5 worm cellular contexts compared by ENCODE assay signal in the genomic region with DNA sequence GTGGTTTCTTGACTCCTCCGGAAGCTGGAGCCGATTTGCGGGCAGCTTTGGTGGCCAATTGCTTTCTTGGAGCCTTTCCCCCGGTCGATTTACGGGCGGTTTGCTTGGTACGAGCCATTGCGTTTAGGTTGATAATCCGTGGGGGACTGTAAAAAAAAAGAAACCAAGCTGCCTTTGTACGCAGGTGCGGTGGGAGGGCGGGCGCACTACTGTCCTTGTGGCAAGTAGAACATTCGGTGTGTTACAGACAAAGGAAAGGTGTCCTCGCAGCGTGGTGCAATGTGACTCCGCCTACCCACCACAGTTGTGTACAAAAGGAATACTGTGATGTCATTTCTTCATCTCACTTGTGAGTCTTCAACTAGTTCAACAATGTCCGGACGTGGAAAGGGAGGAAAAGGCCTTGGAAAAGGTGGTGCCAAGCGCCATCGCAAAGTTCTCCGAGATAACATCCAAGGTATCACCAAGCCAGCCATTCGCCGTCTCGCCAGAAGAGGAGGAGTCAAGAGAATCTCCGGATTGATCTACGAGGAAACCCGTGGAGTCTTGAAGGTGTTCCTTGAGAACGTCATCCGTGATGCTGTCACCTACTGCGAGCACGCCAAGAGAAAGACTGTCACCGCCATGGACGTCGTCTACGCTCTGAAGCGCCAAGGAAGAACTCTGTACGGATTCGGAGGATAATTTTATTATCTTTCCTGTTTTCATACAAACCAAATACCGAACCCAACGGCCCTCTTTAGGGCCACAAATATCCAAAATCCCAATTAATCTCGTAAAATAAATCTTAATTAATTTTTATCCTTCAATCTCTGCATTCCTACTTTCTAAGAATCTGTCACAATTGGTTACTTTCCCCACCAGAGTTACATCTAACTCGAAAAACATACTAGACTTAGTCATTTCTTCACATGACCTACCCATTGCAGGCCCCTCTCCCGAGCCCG.
TF ChIP-seq lines count a peak whose summit lies in the region.
"Not testable (repeated sequence)": the region's sequence is repeated elsewhere in the genome, so short reads cannot be mapped to it uniquely, and the experiment has no call there.

Gene his-63 (minus strand): TSS at position 118 of the 947 bp plus-strand sequence.
Gene his-64 (plus strand): TSS at position 373 of the 947 bp plus-strand sequence.

TF ChIP-seq in whole organism, L1 larva, 84 proteins besides CTCF, POLR2A, EP300 and RAD21:
- TF ChIP-seq ztf-11 (tag; optimal IDR thresholded peaks at IDR 0.05; lab: Kevin White, UChicago) = peak in 1 of 2 experiments; percentile 46
- peak; percentile 14 for TF ChIP-seq nhr-85 (tag; lab: Kevin White, UChicago)
- TF ChIP-seq nhr-19 (GFP tag; conservative IDR thresholded peaks at IDR 0.05; lab: Robert Waterston, UW) = 0 out of 2 replicates have a peak, but pooled peaks have one; percentile 18

TF ChIP-seq in whole organism, L3 larva, 47 proteins besides CTCF, POLR2A, EP300 and RAD21:
- TF ChIP-seq nhr-25 (tag; optimal IDR thresholded peaks at IDR 0.05; lab: Kevin White, UChicago) = peak; percentile 23
TF ChIP-seq in whole organism, L3 larva: peak in this region for 1; not testable (repeated sequence) for 46.

TF ChIP-seq in whole organism, early embryonic, 17 proteins besides CTCF, POLR2A, EP300 and RAD21:
- TF ChIP-seq scrt-1 (GFP tag; IDR thresholded peaks at IDR 0.05; lab: Robert Waterston, UW) (0 out of 2 replicates have a peak, but pooled peaks have one; percentile 51), sea-1 (GFP tag; conservative IDR thresholded peaks at IDR 0.05; lab: Robert Waterston, UW) (peak; percentile 6; the same call in 1 of the 2 replicates), aly-1 (tag; optimal IDR thresholded peaks at IDR 0.05; lab: Kevin White, UChicago) (peak; percentile 83), tbx-37 (GFP tag; conservative IDR thresholded peaks at IDR 0.05; lab: Robert Waterston, UW) (peak; percentile 47; the same call in 1 of the 2 replicates), ama-1 (optimal IDR thresholded peaks at IDR 0.05; lab: Kevin White, UChicago) (peak; percentile 92), tra-4 (tag; optimal IDR thresholded peaks at IDR 0.05; lab: Kevin White, UChicago) (peak; percentile 17), tbx-11 (GFP tag; IDR thresholded peaks at IDR 0.05; lab: Robert Waterston, UW) (peak; percentile 54), ceh-36 (tag; optimal IDR thresholded peaks at IDR 0.05; lab: Kevin White, UChicago) (peak; percentile 57), pes-1 (GFP tag; IDR thresholded peaks at IDR 0.05; lab: Robert Waterston, UW) (peak; percentile 69), flt-1 (GFP tag; IDR thresholded peaks at IDR 0.05; lab: Robert Waterston, UW) (peak; percentile 56; the same call in 1 of the 2 replicates)

TF ChIP-seq in whole organism, midembryonic, 9 proteins besides CTCF, POLR2A, EP300 and RAD21:
- TF ChIP-seq ztf-23 (GFP tag; IDR thresholded peaks at IDR 0.05; lab: Robert Waterston, UW) = peak; percentile 57; the same call in 1 of the 2 replicates

TF ChIP-seq in whole organism, young adult, 124 proteins besides CTCF, POLR2A, EP300 and RAD21:
- TF ChIP-seq hmg-1.2 (GFP tag; IDR thresholded peaks at IDR 0.05; lab: Robert Waterston, UW) (peak; percentile 14; the same call in 1 of the 2 replicates), Y79H2A.3 (GFP tag; conservative IDR thresholded peaks at IDR 0.05; lab: Robert Waterston, UW) (peak; percentile 62; the same call in 1 of the 2 replicates), pbrm-1 (GFP tag; IDR thresholded peaks at IDR 0.05; lab: Robert Waterston, UW) (peak; percentile 62; the same call in 1 of the 2 replicates), lin-26 (GFP tag; IDR thresholded peaks at IDR 0.05; lab: Robert Waterston, UW) (peak; percentile 85), D2030.7 (GFP tag; IDR thresholded peaks at IDR 0.05; lab: Robert Waterston, UW) (peak; percentile 37), egrh-3 (GFP tag; IDR thresholded peaks at IDR 0.05; lab: Robert Waterston, UW) (peak; percentile 8; the same call in 1 of the 2 replicates), nfya-2 (GFP tag; IDR thresholded peaks at IDR 0.05; lab: Robert Waterston, UW) (peak; percentile 82; the same call in 1 of the 2 replicates), aptf-3 (GFP tag; IDR thresholded peaks at IDR 0.05; lab: Robert Waterston, UW) (0 out of 2 replicates have a peak, but pooled peaks have one; percentile 28), F49E8.2 (tag; optimal IDR thresholded peaks at IDR 0.05; lab: Kevin White, UChicago; ENCODE audit: insufficient read depth) (peak; percentile 37), mcd-1 (GFP tag; IDR thresholded peaks at IDR 0.05; lab: Robert Waterston, UW) (0 out of 2 replicates have a peak, but pooled peaks have one; percentile 34), Y53G8AR.9 (GFP tag; conservative IDR thresholded peaks at IDR 0.05; lab: Robert Waterston, UW) (peak; percentile 66), ceh-91 (GFP tag; IDR thresholded peaks at IDR 0.05; lab: Robert Waterston, UW) (peak; percentile 50), hrde-1 (tag; optimal IDR thresholded peaks at IDR 0.05; lab: Kevin White, UChicago; ENCODE audit: borderline replicate concordance) (peak; percentile 63), egl-44 (GFP tag; IDR thresholded peaks at IDR 0.05; lab: Robert Waterston, UW) (peak; percentile 12; the same call in 1 of the 2 replicates), F39B2.1 (GFP tag; IDR thresholded peaks at IDR 0.05; lab: Robert Waterston, UW) (peak; percentile 99), xnd-1 (tag; optimal IDR thresholded peaks at IDR 0.05; lab: Kevin White, UChicago) (peak; percentile 12), madf-8 (GFP tag; conservative IDR thresholded peaks at IDR 0.05; lab: Robert Waterston, UW) (peak; percentile 43), hmg-20 (GFP tag; IDR thresholded peaks at IDR 0.05; lab: Robert Waterston, UW) (0 out of 2 replicates have a peak, but pooled peaks have one; percentile 9), lsl-1 (GFP tag; optimal IDR thresholded peaks at IDR 0.05; lab: Kevin White, UChicago) (peak; percentile 25), ceh-100 (GFP tag; IDR thresholded peaks at IDR 0.05; lab: Robert Waterston, UW) (0 out of 2 replicates have a peak, but pooled peaks have one; percentile 26), Y56A3A.18 (GFP tag; IDR thresholded peaks at IDR 0.05; lab: Robert Waterston, UW) (peak; percentile 15; the same call in 1 of the 2 replicates), cebp-2 (GFP tag; IDR thresholded peaks at IDR 0.05; lab: Robert Waterston, UW) (0 out of 2 replicates have a peak, but pooled peaks have one; percentile 28), aptf-2 (GFP tag; conservative IDR thresholded peaks at IDR 0.05; lab: Robert Waterston, UW) (peak; percentile 92), F33H1.4 (GFP tag; IDR thresholded peaks at IDR 0.05; lab: Robert Waterston, UW) (peak; percentile 54), lin-54 (GFP tag; optimal IDR thresholded peaks at IDR 0.05; lab: Kevin White, UChicago) (peak; percentile 5), ekl-4 (GFP tag; IDR thresholded peaks at IDR 0.05; lab: Robert Waterston, UW) (peak; percentile 70), tbp1 (GFP tag; optimal IDR thresholded peaks at IDR 0.05; lab: Kevin White, UChicago) (peak; percentile 48), attf-6 (GFP tag; IDR thresholded peaks at IDR 0.05; lab: Robert Waterston, UW) (peak; percentile 35; the same call in 1 of the 2 replicates), madf-6 (GFP tag; IDR thresholded peaks at IDR 0.05; lab: Robert Waterston, UW) (peak; percentile 81), snpc-4 (tag; optimal IDR thresholded peaks at IDR 0.05; lab: Kevin White, UChicago) (peak in 1 of 4 experiments; percentile 25), ztf-28 (GFP tag; IDR thresholded peaks at IDR 0.05; lab: Robert Waterston, UW) (peak; percentile 29), snpc-3.4 (tag; optimal IDR thresholded peaks at IDR 0.05; lab: Kevin White, UChicago) (peak; percentile 39), dox-1 (GFP tag; IDR thresholded peaks at IDR 0.05; lab: Robert Waterston, UW) (peak; percentile 90), madf-3 (GFP tag; IDR thresholded peaks at IDR 0.05; lab: Robert Waterston, UW) (peak; percentile 81; the same call in 1 of the 2 replicates), hsf-1 (GFP tag; IDR thresholded peaks at IDR 0.05; lab: Robert Waterston, UW) (peak; percentile 61; the same call in 1 of the 2 replicates), ceh-58 (GFP tag; IDR thresholded peaks at IDR 0.05; lab: Robert Waterston, UW) (peak; percentile 84; the same call in 1 of the 2 replicates), B0336.3 (GFP tag; IDR thresholded peaks at IDR 0.05; lab: Robert Waterston, UW) (peak; percentile 61; the same call in 1 of the 2 replicates)
- TF ChIP-seq snpc-4 (GFP tag; optimal IDR thresholded peaks at IDR 0.05; lab: Kevin White, UChicago) = not testable (repeated sequence)
TF ChIP-seq in whole organism, young adult: peak in this region for 37; not testable (repeated sequence) for 87.
